Worm (Caenorhabditis elegans) whole organism, L4/young adult: ENCODE measurements around the gene grsp-2.

Experiments used
- W03F9.2 ChIP-seq: fragments of 150-350 bp; optimal IDR thresholded peaks from 2 replicates; lab custom pipeline; 2014; ENCODE audit warnings: missing biosample characterization, missing genetic modification characterization
- dao-5 ChIP-seq: sonication (generic microtip); optimal IDR thresholded peaks from 2 replicates; lab custom pipeline; 2016; ENCODE audit warnings: missing genotype, missing genetic modification characterization, moderate library complexity, missing compliant biosample characterization
- him-1 ChIP-seq: sonication (generic microtip); optimal IDR thresholded peaks from 2 replicates; lab custom pipeline; 2016; ENCODE audit warnings: missing genotype, missing genetic modification reagents, missing genetic modification characterization, missing compliant biosample characterization

grsp-2 gene

ce11 chrIV:8830591-8830990 is 14.5 kb downstream of the grsp-2 start, which contains the start of gene T28C6.8:
Gene T28C6.8, minus strand, starts transcription at chrIV:8830727.
- TF ChIP-seq W03F9.2 (tag; lab: Kevin White, UChicago) (no peak), him-1 (tag; lab: Kevin White, UChicago) (no peak), dao-5 (tag; lab: Kevin White, UChicago) (no peak)

DNA sequence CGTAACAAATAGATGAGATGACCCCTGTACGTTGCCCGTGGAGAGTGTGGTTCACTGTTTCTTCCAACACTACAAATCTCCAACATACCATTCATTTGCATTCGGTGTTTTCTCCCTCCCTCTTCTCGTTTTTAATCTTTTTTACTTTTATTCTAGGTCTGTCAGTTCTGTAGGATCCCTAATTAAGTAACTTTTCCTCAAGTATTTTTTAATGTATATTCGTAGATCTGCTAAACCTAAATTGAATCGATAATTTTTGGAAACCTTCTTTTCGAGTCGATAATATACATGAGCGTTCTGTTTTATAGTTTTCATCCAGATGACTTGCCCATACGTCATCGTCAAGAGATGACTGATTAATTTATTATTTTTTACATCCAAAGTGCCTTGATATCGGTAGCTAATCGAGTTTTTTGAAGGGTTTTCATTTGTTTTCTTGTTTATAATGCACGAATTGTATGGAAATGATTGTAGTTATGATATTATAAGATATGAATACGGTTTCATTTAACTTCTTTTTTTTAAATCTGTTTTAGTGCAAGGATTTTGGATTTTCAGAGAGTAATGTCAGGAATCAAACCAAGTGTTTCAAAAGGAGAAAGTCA is 24.1 kb downstream of the grsp-2 start, which contains the start of the genes T28C6.11 and T11B7.1:
Gene T28C6.11, minus strand, starts transcription at position 101 of the 605 bp plus-strand sequence.
Gene T11B7.1, plus strand, starts transcription at position 555 of the 605 bp plus-strand sequence.
- TF ChIP-seq W03F9.2 (tag; lab: Kevin White, UChicago): no peak

ce11 chrIV:8844457-8844856 is 28.3 kb downstream of the grsp-2 start, which contains the start of gene T11B7.2:
Gene T11B7.2, minus strand, starts transcription at chrIV:8844557.
- TF ChIP-seq him-1 (tag; lab: Kevin White, UChicago): no peak
- TF ChIP-seq W03F9.2 (tag; lab: Kevin White, UChicago): no peak

- TF ChIP-seq him-1 (tag; lab: Kevin White, UChicago) (no peak), dao-5 (tag; lab: Kevin White, UChicago) (no peak), W03F9.2 (tag; lab: Kevin White, UChicago) (no peak)
Observed at ce11 chrIV:8845922-8846321, 29.8 kb downstream of the grsp-2 start.

DNA sequence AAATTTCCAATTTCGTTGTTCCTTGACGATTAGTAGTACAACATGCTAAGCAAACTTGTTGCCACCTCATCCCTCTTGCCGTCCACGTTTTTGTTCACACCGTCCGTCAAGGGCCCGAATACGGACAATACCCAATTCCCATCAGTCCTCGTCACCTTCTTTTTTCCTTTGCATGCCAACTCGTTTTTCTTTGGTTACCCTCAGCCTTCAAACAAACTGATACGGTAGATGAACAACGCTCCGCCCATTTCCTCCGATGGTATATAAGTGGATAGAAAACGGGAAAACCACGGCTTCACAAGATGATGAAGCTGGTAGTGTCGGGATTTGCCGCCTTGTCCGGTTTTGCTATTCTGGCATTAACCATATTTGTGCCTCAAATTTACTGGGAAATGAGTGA is 31.8 kb downstream of the grsp-2 start, which contains the start of gene col-118:
Gene col-118, plus strand, starts transcription at position 301 of the 400 bp plus-strand sequence.
- TF ChIP-seq W03F9.2 (tag; lab: Kevin White, UChicago) (no peak), dao-5 (tag; lab: Kevin White, UChicago) (no peak), him-1 (tag; lab: Kevin White, UChicago) (no peak)

DNA sequence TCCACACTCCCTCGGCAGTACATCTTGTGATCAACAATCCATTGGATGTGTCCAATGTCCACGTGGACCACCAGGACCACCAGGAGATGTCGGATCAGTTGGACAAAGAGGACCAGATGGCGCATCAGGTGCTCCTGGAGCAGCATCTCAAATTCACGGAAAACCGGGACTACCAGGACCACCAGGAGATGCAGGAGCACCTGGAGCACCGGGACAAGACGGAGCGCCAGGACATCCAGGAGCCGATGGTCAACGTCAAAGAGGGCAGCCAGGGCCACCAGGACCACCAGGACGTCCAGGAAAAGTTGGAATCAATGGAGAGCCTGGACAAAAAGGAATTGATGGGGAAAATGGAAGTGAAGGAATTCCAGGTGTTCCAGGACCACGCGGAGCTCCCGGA is 32.9 kb downstream of the grsp-2 start:
- TF ChIP-seq dao-5 (tag; lab: Kevin White, UChicago) (no peak), him-1 (tag; lab: Kevin White, UChicago) (no peak), W03F9.2 (tag; lab: Kevin White, UChicago) (no peak)

- TF ChIP-seq him-1 (tag; lab: Kevin White, UChicago): no peak
- no peak for TF ChIP-seq dao-5 (tag; lab: Kevin White, UChicago)
- TF ChIP-seq W03F9.2 (tag; lab: Kevin White, UChicago): no peak
Observed at ce11 chrIV:8850807-8851206, 34.7 kb downstream of the grsp-2 start.

DNA sequence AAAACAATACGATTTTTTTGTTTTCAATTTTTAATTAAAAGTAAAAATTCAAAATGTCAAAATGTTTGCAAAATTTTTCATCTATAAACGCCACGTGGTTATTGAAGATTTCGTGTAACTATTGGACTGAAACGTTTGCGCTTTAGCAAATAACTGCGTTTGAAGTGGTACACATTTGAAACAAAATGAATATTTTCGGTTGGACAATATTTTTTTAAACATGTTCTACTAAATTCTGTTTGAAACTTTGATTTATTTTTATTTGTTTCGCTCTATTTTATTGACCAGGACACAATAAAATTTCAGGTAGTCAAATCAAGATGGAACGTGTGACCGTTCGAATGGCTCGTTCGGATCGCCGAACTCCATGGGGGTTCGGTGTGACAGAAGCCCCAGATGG is 36.1 kb downstream of the grsp-2 start, which contains the start of gene alp-1:
Gene alp-1, plus strand, starts transcription at position 301 of the 400 bp plus-strand sequence.
- TF ChIP-seq him-1 (tag; lab: Kevin White, UChicago) (no peak), W03F9.2 (tag; lab: Kevin White, UChicago) (no peak), dao-5 (tag; lab: Kevin White, UChicago) (no peak)

DNA sequence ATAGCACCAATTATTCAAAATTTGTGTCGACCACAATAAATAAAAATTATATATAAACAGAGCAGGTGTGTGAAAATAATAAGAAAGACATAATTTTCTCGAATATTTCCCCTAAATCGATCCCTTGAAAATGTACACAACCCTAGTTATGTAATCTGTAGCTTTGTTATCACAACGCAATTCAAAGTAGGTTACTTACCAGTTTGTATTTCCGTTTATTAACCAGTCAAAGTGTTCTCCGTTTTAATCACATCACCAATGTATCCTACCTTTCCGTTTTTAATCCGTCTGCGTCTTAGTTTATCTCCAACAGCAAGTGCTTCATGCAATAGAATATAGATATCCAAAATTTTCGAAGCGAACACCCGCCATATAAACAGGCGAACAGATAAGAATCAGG is 37.2 kb downstream of the grsp-2 start:
- TF ChIP-seq dao-5 (tag; lab: Kevin White, UChicago) (no peak), him-1 (tag; lab: Kevin White, UChicago) (no peak), W03F9.2 (tag; lab: Kevin White, UChicago) (no peak)

- TF ChIP-seq him-1 (tag; lab: Kevin White, UChicago) (no peak), dao-5 (tag; lab: Kevin White, UChicago) (no peak), W03F9.2 (tag; lab: Kevin White, UChicago) (no peak)
Observed at ce11 chrIV:8855963-8856362, 39.8 kb downstream of the grsp-2 start, which contains the start of gene T11B7.5. Gene T11B7.5, minus strand, starts transcription at chrIV:8856063.

ce11 chrIV:8864672-8865071 is 48.5 kb downstream of the grsp-2 start:
- TF ChIP-seq W03F9.2 (tag; lab: Kevin White, UChicago) (no peak), dao-5 (tag; lab: Kevin White, UChicago) (no peak), him-1 (tag; lab: Kevin White, UChicago) (no peak)

ce11 chrIV:8865343-8865742 is 49.2 kb downstream of the grsp-2 start, which contains the start of gene C09G9.1:
Gene C09G9.1, minus strand, starts transcription at chrIV:8865485.
- no peak for TF ChIP-seq him-1 (tag; lab: Kevin White, UChicago)
- TF ChIP-seq dao-5 (tag; lab: Kevin White, UChicago): no peak

DNA sequence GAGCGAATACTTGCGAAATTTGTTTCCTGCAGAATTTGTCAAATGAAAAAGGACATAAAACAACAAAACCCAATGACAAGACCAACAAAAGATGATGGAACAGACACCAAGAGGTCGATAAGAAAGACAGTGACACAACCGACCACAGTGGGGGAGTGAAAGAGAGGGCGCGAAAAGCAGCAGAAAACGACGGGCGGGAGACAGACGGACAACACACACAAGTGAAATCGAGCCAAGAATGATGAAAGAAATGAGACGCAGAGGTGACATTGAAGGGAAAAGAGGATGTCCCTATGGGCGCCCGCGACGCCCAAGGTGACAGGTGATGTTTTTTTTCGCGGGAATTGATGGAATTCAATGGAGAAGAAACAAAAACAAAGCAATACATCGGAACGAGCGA is 50.0 kb downstream of the grsp-2 start:
- TF ChIP-seq W03F9.2 (tag; lab: Kevin White, UChicago) (peak; percentile 74), dao-5 (tag; lab: Kevin White, UChicago) (no peak), him-1 (tag; lab: Kevin White, UChicago) (no peak)

DNA sequence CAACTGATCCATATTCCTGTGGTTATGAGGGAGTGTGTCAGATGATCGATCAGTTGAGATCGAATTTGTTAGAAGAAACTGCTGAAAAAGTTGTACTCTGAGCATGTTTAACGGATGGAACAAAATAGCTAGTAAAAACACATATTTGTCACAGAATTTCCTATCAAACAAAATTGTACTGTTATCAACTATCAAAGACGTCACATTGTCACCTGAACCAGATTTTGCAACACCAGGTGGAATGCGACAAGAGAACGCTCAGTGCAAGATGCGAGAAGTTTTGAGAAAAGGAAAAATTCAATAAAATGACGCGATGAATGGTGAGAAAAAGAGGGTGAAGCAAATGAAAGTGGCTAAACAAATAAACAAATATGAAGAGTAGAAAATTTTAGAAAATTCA is 51.4 kb downstream of the grsp-2 start:
- TF ChIP-seq dao-5 (tag; lab: Kevin White, UChicago) (no peak), W03F9.2 (tag; lab: Kevin White, UChicago) (no peak), him-1 (tag; lab: Kevin White, UChicago) (no peak)
